Fruit fly (Drosophila melanogaster) whole organism, adult: ENCODE results near the gene RpS27A.

Source experiments
- CG12768 ChIP-seq: fragments of 200-800 bp; sonication (Bioruptor generic); optimal IDR thresholded peaks from 2 replicates; lab custom pipeline; 2017; ENCODE audit warnings: missing biosample characterization, missing genetic modification characterization, mild to moderate bottlenecking, moderate library complexity, missing genetic modification reagents
- CG7045 ChIP-seq: fragments of 200-800 bp; sonication (Bioruptor generic); optimal IDR thresholded peaks from 2 replicates; lab custom pipeline; 2017; ENCODE audit warnings: missing biosample characterization, mild to moderate bottlenecking, missing genetic modification characterization
- CG7101 ChIP-seq: fragments of 200-800 bp; sonication (Bioruptor generic); optimal IDR thresholded peaks from 2 replicates; lab custom pipeline; 2018; ENCODE audit warnings: missing biosample characterization, mild to moderate bottlenecking, missing genetic modification characterization, moderate library complexity
- Clk ChIP-seq: fragments of 200-800 bp; sonication (Bioruptor generic); optimal IDR thresholded peaks from 2 replicates; lab custom pipeline; 2017; ENCODE audit warnings: missing biosample characterization, missing genetic modification characterization
- Hr96 ChIP-seq: fragments of 200-800 bp; sonication (Bioruptor generic); optimal IDR thresholded peaks from 2 replicates; lab custom pipeline; 2016; ENCODE audit warnings: missing biosample characterization, missing genetic modification characterization
- bab1 ChIP-seq: fragments of 200-800 bp; sonication (Bioruptor generic); optimal IDR thresholded peaks from 3 replicates; lab custom pipeline; 2019; ENCODE audit warnings: missing biosample characterization, mild to moderate bottlenecking, missing genetic modification characterization, moderate library complexity
- kay ChIP-seq: fragments of 200-800 bp; sonication (Bioruptor generic); peaks from one replicate; lab custom pipeline; 2016; ENCODE audit warnings: missing biosample characterization, missing genetic modification characterization, borderline replicate concordance
- ovo ChIP-seq: fragments of 200-800 bp; sonication (Bioruptor generic); optimal IDR thresholded peaks from 2 replicates; lab custom pipeline; 2016; ENCODE audit warnings: missing biosample characterization, missing genetic modification characterization
- toe ChIP-seq: fragments of 200-800 bp; sonication (Bioruptor generic); optimal IDR thresholded peaks from 2 replicates; lab custom pipeline; 2016; ENCODE audit warnings: missing biosample characterization, missing genetic modification characterization

DNA sequence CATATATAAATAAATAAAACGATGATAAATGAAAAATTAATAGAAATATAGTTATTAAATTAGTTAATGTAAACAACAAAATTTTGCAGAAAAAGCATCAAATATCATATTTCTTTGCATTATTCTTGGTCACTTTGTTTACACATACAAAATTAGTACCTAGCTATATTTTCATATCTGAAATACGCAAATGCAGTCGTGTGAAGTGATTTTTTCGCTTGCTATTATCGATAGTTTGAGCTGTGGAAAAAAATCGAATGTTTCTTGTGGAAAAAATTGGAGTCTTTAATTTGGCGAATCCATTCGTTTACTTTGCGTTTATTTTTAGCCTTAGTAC is 11.7 kb upstream of the RpS27A start, which contains the start of gene Cnot4:
- TF ChIP-seq ovo (GFP tag; lab: Kevin White, UChicago) (no peak), Hr96 (no peak), kay (GFP tag; lab: Kevin White, UChicago) (no peak), CG12768 (no peak), bab1 (no peak), Clk (GFP tag; lab: Kevin White, UChicago) (no peak), CG7045 (GFP tag; lab: Kevin White, UChicago) (no peak), toe (GFP tag; lab: Kevin White, UChicago) (no peak), CG7101 (tag; lab: Kevin White, UChicago) (no peak)
